Fruit fly (Drosophila melanogaster) whole organism, embryonic: ENCODE data around the gene blp.

ENCODE experiments used
- CG10654 ChIP-seq: fragments of 200-800 bp; sonication (Bioruptor generic); optimal IDR thresholded peaks from 2 replicates; lab custom pipeline; 2016; ENCODE audit warnings: missing biosample characterization, missing genetic modification characterization
- CG11085 ChIP-seq: fragments of 200-800 bp; sonication (Bioruptor generic); IDR thresholded peaks from 2 replicates; pipeline ENCODE4 v1.3.6; 2022; ENCODE audit warnings: missing biosample characterization, missing genetic modification characterization
- CG12104 ChIP-seq: fragments of 200-800 bp; sonication (Bioruptor generic); optimal IDR thresholded peaks from 3 replicates; lab custom pipeline; 2016; ENCODE audit warnings: missing biosample characterization, missing genetic modification characterization
- CG12659 ChIP-seq: fragments of 200-800 bp; sonication (Bioruptor generic); optimal IDR thresholded peaks from 3 replicates; lab custom pipeline; 2017; ENCODE audit warnings: mild to moderate bottlenecking, missing biosample characterization, missing genetic modification reagents, missing genetic modification characterization
- CG18476 ChIP-seq: fragments of 200-800 bp; sonication (Bioruptor generic); optimal IDR thresholded peaks from 2 replicates; lab custom pipeline; 2016; ENCODE audit warnings: missing biosample characterization, mild to moderate bottlenecking, missing genetic modification characterization
- CG2678 ChIP-seq: fragments of 200-800 bp; sonication (Bioruptor generic); optimal IDR thresholded peaks from 3 replicates; lab custom pipeline; 2019; ENCODE audit warnings: missing biosample characterization, mild to moderate bottlenecking, missing genetic modification characterization, moderate library complexity
- CG33557 ChIP-seq: fragments of 200-800 bp; sonication (Bioruptor generic); optimal IDR thresholded peaks from 2 replicates; lab custom pipeline; 2019; ENCODE audit warnings: missing biosample characterization, mild to moderate bottlenecking, missing genetic modification characterization, moderate library complexity
- CG3995 ChIP-seq: fragments of 200-800 bp; sonication (Bioruptor generic); optimal IDR thresholded peaks from 3 replicates; lab custom pipeline; 2016; ENCODE audit warnings: missing biosample characterization, missing genetic modification characterization
- CG6272 ChIP-seq: fragments of 200-800 bp; sonication (Bioruptor generic); IDR thresholded peaks from 2 replicates; pipeline ENCODE4 v1.3.6; 2022; ENCODE audit warnings: missing biosample characterization, missing genetic modification characterization
- CG7839 ChIP-seq: fragments of 200-800 bp; sonication (Bioruptor generic); optimal IDR thresholded peaks from 3 replicates; lab custom pipeline; 2018; ENCODE audit warnings: missing biosample characterization, mild to moderate bottlenecking, missing genetic modification characterization, moderate library complexity
- CG8359 ChIP-seq: fragments of 200-800 bp; sonication (Bioruptor generic); optimal IDR thresholded peaks from 2 replicates; lab custom pipeline; 2017; ENCODE audit warnings: missing biosample characterization, mild to moderate bottlenecking, missing genetic modification characterization, borderline replicate concordance
- CG9609 ChIP-seq: fragments of 200-800 bp; sonication (Bioruptor generic); optimal IDR thresholded peaks from 3 replicates; lab custom pipeline; 2016; ENCODE audit warnings: missing biosample characterization, missing genetic modification characterization
- Chrac-16 ChIP-seq: fragments of 200-800 bp; sonication (Bioruptor generic); optimal IDR thresholded peaks from 3 replicates; lab custom pipeline; 2016; ENCODE audit warnings: missing biosample characterization, missing genetic modification characterization
- Dek ChIP-seq: fragments of 200-800 bp; sonication (Bioruptor generic); optimal IDR thresholded peaks from 3 replicates; lab custom pipeline; 2019; ENCODE audit warnings: missing biosample characterization, mild to moderate bottlenecking, missing genetic modification characterization, moderate library complexity
- Dref ChIP-seq: fragments of 200-800 bp; sonication (Bioruptor generic); IDR thresholded peaks from 2 replicates; pipeline ENCODE4 v1.3.6; 2022; ENCODE audit warnings: missing biosample characterization, missing genetic modification characterization
- E2f1 ChIP-seq: fragments of 200-800 bp; sonication (Bioruptor generic); IDR thresholded peaks from 2 replicates; pipeline ENCODE4 v1.3.6; 2022; ENCODE audit warnings: missing biosample characterization, missing genetic modification characterization
- Fer2 ChIP-seq: fragments of 200-800 bp; sonication (Bioruptor generic); optimal IDR thresholded peaks from 2 replicates; lab custom pipeline; 2018; ENCODE audit warnings: missing biosample characterization, mild to moderate bottlenecking, missing genetic modification characterization, moderate library complexity
- Fer3 ChIP-seq: fragments of 200-800 bp; sonication (Bioruptor generic); optimal IDR thresholded peaks from 2 replicates; lab custom pipeline; 2018; ENCODE audit warnings: missing biosample characterization, mild to moderate bottlenecking, missing genetic modification characterization, moderate library complexity
- HLH3B ChIP-seq: fragments of 200-800 bp; sonication (Bioruptor generic); IDR thresholded peaks from 2 replicates; pipeline ENCODE4 v1.3.6; 2022; ENCODE audit warnings: missing biosample characterization, missing genetic modification characterization
- HLH54F ChIP-seq: fragments of 200-800 bp; sonication (Bioruptor generic); optimal IDR thresholded peaks from 3 replicates; lab custom pipeline; 2016; ENCODE audit warnings: missing biosample characterization, missing genetic modification characterization
- Hmr ChIP-seq: fragments of 200-800 bp; sonication (Bioruptor generic); optimal IDR thresholded peaks from 3 replicates; lab custom pipeline; 2017; ENCODE audit warnings: mild to moderate bottlenecking, missing biosample characterization, missing genetic modification reagents, missing genetic modification characterization
- MTF-1 ChIP-seq: fragments of 200-800 bp; sonication (Bioruptor generic); optimal IDR thresholded peaks from 2 replicates; lab custom pipeline; 2018; ENCODE audit warnings: missing biosample characterization, mild to moderate bottlenecking, missing genetic modification characterization, borderline replicate concordance
- Mes4 ChIP-seq: fragments of 200-800 bp; sonication (Bioruptor generic); optimal IDR thresholded peaks from 2 replicates; lab custom pipeline; 2016; ENCODE audit warnings: missing biosample characterization, missing genetic modification characterization
- Oaz ChIP-seq: fragments of 200-800 bp; sonication (Bioruptor generic); IDR thresholded peaks from 2 replicates; pipeline ENCODE4 v1.3.6; 2022; ENCODE audit warnings: missing biosample characterization, missing genetic modification characterization
- Optix ChIP-seq: fragments of 200-800 bp; sonication (Bioruptor generic); IDR thresholded peaks from 3 replicates; pipeline ENCODE4 v1.3.6; 2022; ENCODE audit warnings: missing biosample characterization, missing genetic modification characterization
- Ssrp ChIP-seq: fragments of 200-800 bp; sonication (Bioruptor generic); optimal IDR thresholded peaks from 2 replicates; lab custom pipeline; 2018; ENCODE audit warnings: missing biosample characterization, mild to moderate bottlenecking, missing genetic modification characterization, moderate library complexity
- ab ChIP-seq: fragments of 200-800 bp; sonication (Bioruptor generic); optimal IDR thresholded peaks from 2 replicates; lab custom pipeline; 2016; ENCODE audit warnings: missing biosample characterization, missing genetic modification characterization
- ap ChIP-seq: fragments of 200-800 bp; sonication (Bioruptor generic); IDR thresholded peaks from 2 replicates; pipeline ENCODE4 v1.3.6; 2022; ENCODE audit warnings: missing biosample characterization, missing genetic modification characterization
- bowl ChIP-seq: fragments of 200-800 bp; sonication (Bioruptor generic); IDR thresholded peaks from 2 replicates; pipeline ENCODE4 v1.3.6; 2022; ENCODE audit warnings: missing biosample characterization, missing genetic modification characterization
- croc ChIP-seq: fragments of 200-800 bp; sonication (Bioruptor generic); conservative IDR thresholded peaks from 3 replicates; pipeline ENCODE4 v1.3.6; 2022; ENCODE audit warnings: missing biosample characterization, missing genetic modification characterization
- dan ChIP-seq: fragments of 200-800 bp; sonication (Bioruptor generic); IDR thresholded peaks from 2 replicates; pipeline ENCODE4 v1.3.6; 2022; ENCODE audit warnings: missing biosample characterization, missing genetic modification characterization
- dysf ChIP-seq: fragments of 200-800 bp; sonication (Bioruptor generic); IDR thresholded peaks from 3 replicates; pipeline ENCODE4 v1.3.6; 2022; ENCODE audit warnings: missing biosample characterization, missing genetic modification characterization
- ewg ChIP-seq: fragments of 200-800 bp; sonication (Bioruptor generic); optimal IDR thresholded peaks from 3 replicates; lab custom pipeline; 2017; ENCODE audit warnings: mild to moderate bottlenecking, missing biosample characterization, missing genetic modification reagents, missing genetic modification characterization
- gce ChIP-seq: fragments of 200-800 bp; sonication (Bioruptor generic); IDR thresholded peaks from 3 replicates; pipeline ENCODE4 v1.3.6; 2022; ENCODE audit warnings: missing biosample characterization, missing genetic modification characterization
- gsb-n ChIP-seq: fragments of 200-800 bp; sonication (Bioruptor generic); optimal IDR thresholded peaks from 3 replicates; lab custom pipeline; 2018; ENCODE audit warnings: missing biosample characterization, mild to moderate bottlenecking, missing genetic modification characterization
- ind ChIP-seq: fragments of 200-800 bp; sonication (Bioruptor generic); optimal IDR thresholded peaks from 3 replicates; lab custom pipeline; 2016; ENCODE audit warnings: missing biosample characterization, missing genetic modification characterization
- kay ChIP-seq: fragments of 200-800 bp; sonication (Bioruptor generic); optimal IDR thresholded peaks from 2 replicates; lab custom pipeline; 2016; ENCODE audit warnings: missing biosample characterization, missing genetic modification characterization
- kni ChIP-seq: fragments of 200-800 bp; sonication (Bioruptor generic); optimal IDR thresholded peaks from 3 replicates; lab custom pipeline; 2017; ENCODE audit warnings: mild to moderate bottlenecking, missing biosample characterization, missing genetic modification reagents, missing genetic modification characterization
- nerfin-1 ChIP-seq: fragments of 200-800 bp; sonication (Bioruptor generic); optimal IDR thresholded peaks from 3 replicates; lab custom pipeline; 2019; ENCODE audit warnings: missing biosample characterization, mild to moderate bottlenecking, missing genetic modification characterization, moderate library complexity
- nom ChIP-seq: fragments of 200-800 bp; sonication (Bioruptor generic); optimal IDR thresholded peaks from 2 replicates; lab custom pipeline; 2017; ENCODE audit warnings: missing biosample characterization, missing genetic modification characterization, mild to moderate bottlenecking, moderate library complexity, missing genetic modification reagents
- peb ChIP-seq: fragments of 200-800 bp; sonication (Bioruptor generic); IDR thresholded peaks from 2 replicates; pipeline ENCODE4 v1.3.6; 2022; ENCODE audit warnings: missing biosample characterization, missing genetic modification characterization
- pho ChIP-seq: fragments of 200-800 bp; sonication (Bioruptor generic); optimal IDR thresholded peaks from 2 replicates; lab custom pipeline; 2016; ENCODE audit warnings: missing biosample characterization, missing genetic modification characterization
- pzg ChIP-seq: fragments of 200-800 bp; sonication (Bioruptor generic); optimal IDR thresholded peaks from 3 replicates; lab custom pipeline; 2018; ENCODE audit warnings: missing biosample characterization, mild to moderate bottlenecking, missing genetic modification characterization, moderate library complexity
- slp2 ChIP-seq: fragments of 200-800 bp; sonication (Bioruptor generic); optimal IDR thresholded peaks from 2 replicates; lab custom pipeline; 2016; ENCODE audit warnings: missing biosample characterization, missing genetic modification characterization
- sob ChIP-seq: fragments of 200-800 bp; sonication (Bioruptor generic); IDR thresholded peaks from 2 replicates; pipeline ENCODE4 v1.3.6; 2022; ENCODE audit warnings: missing biosample characterization, missing genetic modification characterization
- toy ChIP-seq: fragments of 200-800 bp; sonication (Bioruptor generic); IDR thresholded peaks from 2 replicates; pipeline ENCODE4 v1.3.6; 2022; ENCODE audit warnings: missing biosample characterization, missing genetic modification characterization
- tx ChIP-seq: fragments of 200-800 bp; sonication (Bioruptor generic); optimal IDR thresholded peaks from 2 replicates; lab custom pipeline; 2016; ENCODE audit warnings: missing biosample characterization, missing genetic modification characterization
- unc-4 ChIP-seq: fragments of 200-800 bp; sonication (Bioruptor generic); IDR thresholded peaks from 2 replicates; pipeline ENCODE4 v1.3.6; 2022; ENCODE audit warnings: missing biosample characterization, missing genetic modification characterization; ENCODE audit not compliant: partially characterized antibody
- wdn ChIP-seq: fragments of 200-800 bp; sonication (Bioruptor generic); IDR thresholded peaks from 2 replicates; pipeline ENCODE4 v1.3.6; 2022; ENCODE audit warnings: missing biosample characterization, missing genetic modification characterization
- wek ChIP-seq: fragments of 200-800 bp; sonication (Bioruptor generic); optimal IDR thresholded peaks from 3 replicates; lab custom pipeline; 2018; ENCODE audit warnings: missing biosample characterization, mild to moderate bottlenecking, missing genetic modification characterization, moderate library complexity
- wor ChIP-seq: fragments of 200-800 bp; sonication (Bioruptor generic); IDR thresholded peaks from 2 replicates; pipeline ENCODE4 v1.3.6; 2022; ENCODE audit warnings: missing biosample characterization, missing genetic modification characterization
- yki ChIP-seq: fragments of >200 bp; optimal IDR thresholded peaks from 3 replicates; lab custom pipeline; 2018

Gene blp

dm6 chr3R:15974235-15974634, 40.6 kb downstream of the blp start (continued):
- TF ChIP-seq wek (GFP tag; lab: Kevin White, UChicago) (peak; percentile 32), pho (GFP tag; lab: Kevin White, UChicago) (peak; percentile 70), CG18476 (GFP tag; lab: Kevin White, UChicago) (peak; percentile 59), HLH3B (GFP tag; lab: Robert Waterston, UW) (no peak), ewg (GFP tag; lab: Kevin White, UChicago) (peak; percentile 32), toy (no peak), CG3995 (GFP tag; lab: Kevin White, UChicago) (no peak), ind (peak; percentile 81), CG33557 (GFP tag; lab: Kevin White, UChicago) (peak; percentile 20), Dref (GFP tag; lab: Robert Waterston, UW) (no peak), pzg (GFP tag; lab: Kevin White, UChicago) (no peak), bowl (GFP tag; lab: Robert Waterston, UW) (no peak), unc-4 (no peak), CG9609 (peak; percentile 83), CG12659 (GFP tag; lab: Kevin White, UChicago) (peak; percentile 81), CG2678 (tag; lab: Kevin White, UChicago) (peak; percentile 91), nom (GFP tag; lab: Kevin White, UChicago) (no peak), ap (GFP tag; lab: Robert Waterston, UW) (no peak), CG7839 (tag; lab: Kevin White, UChicago) (peak; percentile 87), peb (GFP tag; lab: Robert Waterston, UW) (no peak), kay (GFP tag; lab: Kevin White, UChicago) (peak; percentile 54), Mes4 (GFP tag; lab: Kevin White, UChicago) (peak; percentile 71), CG10654 (GFP tag; lab: Kevin White, UChicago) (peak; percentile 73), CG11085 (GFP tag; lab: Robert Waterston, UW) (no peak), kni (GFP tag; lab: Kevin White, UChicago) (no peak), Fer3 (tag; lab: Kevin White, UChicago) (peak; percentile 85), Chrac-16 (peak; percentile 85), Oaz (GFP tag; lab: Robert Waterston, UW) (no peak), HLH54F (peak; percentile 78), dysf (no peak), Optix (GFP tag; lab: Robert Waterston, UW) (no peak), wdn (GFP tag; lab: Robert Waterston, UW) (no peak), croc (GFP tag; lab: Robert Waterston, UW) (peak; percentile 53; the same call in 1 of the 3 replicates), E2f1 (GFP tag; lab: Robert Waterston, UW) (no peak), nerfin-1 (tag; lab: Kevin White, UChicago) (peak; percentile 76), gsb-n (tag; lab: Kevin White, UChicago) (peak; percentile 66), CG8359 (GFP tag; lab: Kevin White, UChicago) (peak; percentile 48), CG6272 (GFP tag; lab: Robert Waterston, UW) (peak; percentile 73), CG12104 (GFP tag; lab: Kevin White, UChicago) (peak; percentile 53), dan (no peak), sob (no peak), yki (lab: Kevin White, UChicago) (no peak), Fer2 (tag; lab: Kevin White, UChicago) (peak; percentile 32), Hmr (GFP tag; lab: Kevin White, UChicago) (peak; percentile 75), Ssrp (tag; lab: Kevin White, UChicago) (peak; percentile 85), MTF-1 (GFP tag; lab: Kevin White, UChicago) (peak; percentile 4), wor (no peak), tx (GFP tag; lab: Kevin White, UChicago) (peak; percentile 78), ab (GFP tag; lab: Kevin White, UChicago) (peak; percentile 74), slp2 (GFP tag; lab: Kevin White, UChicago) (peak; percentile 71), gce (GFP tag; lab: Robert Waterston, UW) (no peak), Dek (tag; lab: Kevin White, UChicago) (peak; percentile 74)
